Worm (Caenorhabditis elegans) whole organism, L4/young adult: ENCODE measurements around the gene lgc-9.
"Not testable (repeated sequence)": the region's sequence is repeated elsewhere in the genome, so short reads cannot be mapped to it uniquely, and the experiment has no call there.

Source experiments
- W03F9.2 ChIP-seq: fragments of 150-350 bp; optimal IDR thresholded peaks from 2 replicates; lab custom pipeline; 2014; ENCODE audit warnings: missing biosample characterization, missing genetic modification characterization
- dao-5 ChIP-seq: sonication (generic microtip); optimal IDR thresholded peaks from 2 replicates; lab custom pipeline; 2016; ENCODE audit warnings: missing genotype, missing genetic modification characterization, moderate library complexity, missing compliant biosample characterization
- him-1 ChIP-seq: sonication (generic microtip); optimal IDR thresholded peaks from 2 replicates; lab custom pipeline; 2016; ENCODE audit warnings: missing genotype, missing genetic modification reagents, missing genetic modification characterization, missing compliant biosample characterization

Gene lgc-9

DNA sequence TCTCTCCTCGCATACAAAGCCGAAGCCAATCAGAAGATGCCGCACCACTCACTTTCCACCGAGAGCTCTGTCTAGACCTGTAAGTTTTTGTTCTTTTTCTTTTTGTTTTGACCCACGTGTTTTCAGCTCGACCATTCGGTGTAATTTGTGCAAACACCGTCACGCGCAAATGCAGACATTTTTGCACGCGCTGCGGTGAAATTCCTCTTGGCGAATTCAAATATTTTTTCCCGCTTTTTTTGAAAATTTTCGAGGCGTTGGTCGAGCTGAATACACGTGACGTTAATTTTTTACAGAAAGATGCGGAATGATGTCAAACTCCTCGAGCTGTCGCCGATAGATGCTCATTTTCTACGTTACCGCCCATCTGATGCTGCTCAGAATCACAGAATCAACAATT lies 21.4 kb upstream of the lgc-9 start, which contains the start of gene C04C3.4:
TSS of gene C04C3.4 (plus strand) at position 301 of the 400 bp plus-strand sequence.
- TF ChIP-seq dao-5; him-1; W03F9.2 (tag; lab: Kevin White, UChicago): not testable (repeated sequence)

DNA sequence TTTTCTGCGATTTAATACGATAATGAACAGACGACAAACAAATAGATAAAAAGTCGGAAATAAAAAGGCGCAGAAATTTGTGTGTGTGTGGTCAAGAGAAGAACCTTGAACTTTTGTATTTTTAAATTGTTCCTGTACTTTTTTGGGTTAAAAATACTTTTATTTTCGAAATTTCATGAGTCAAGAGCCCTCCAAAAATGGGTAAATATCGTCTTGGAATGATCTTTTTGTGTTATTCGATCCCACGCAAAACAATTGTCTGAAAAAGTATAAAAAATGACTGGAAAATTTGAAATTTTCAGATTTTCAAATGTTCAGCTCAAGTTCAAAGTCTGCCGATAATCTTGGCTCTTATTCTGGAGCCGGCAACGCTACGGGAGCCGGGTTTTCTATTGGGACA lies 19.9 kb upstream of the lgc-9 start, which contains the start of gene C04C3.14:
TSS of gene C04C3.14 (plus strand) at position 301 of the 400 bp plus-strand sequence.
- TF ChIP-seq W03F9.2 (tag; lab: Kevin White, UChicago) (no peak), dao-5 (no peak), him-1 (no peak)

DNA sequence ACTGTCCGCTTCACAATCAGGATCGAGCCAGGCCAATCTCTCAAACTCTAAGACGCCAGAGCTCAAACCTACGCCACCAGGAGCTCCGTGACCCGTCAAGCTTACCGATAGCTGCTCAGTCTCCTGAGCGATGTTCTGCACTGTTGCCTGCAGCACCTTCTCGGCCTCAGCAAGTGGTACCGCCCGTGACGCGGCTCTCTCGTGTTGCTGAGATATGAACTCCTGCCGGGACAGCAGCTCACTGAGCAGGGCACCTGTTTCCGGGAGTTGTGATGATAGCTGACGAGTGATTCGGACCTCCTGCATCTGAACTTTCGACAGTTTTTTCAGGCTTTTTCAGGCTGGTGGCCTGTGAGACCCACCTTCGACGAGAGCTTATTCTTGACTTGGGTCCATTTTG lies 17.4 kb upstream of the lgc-9 start:
- TF ChIP-seq him-1 = no peak
- no peak for TF ChIP-seq W03F9.2 (tag; lab: Kevin White, UChicago)
- no peak for TF ChIP-seq dao-5

DNA sequence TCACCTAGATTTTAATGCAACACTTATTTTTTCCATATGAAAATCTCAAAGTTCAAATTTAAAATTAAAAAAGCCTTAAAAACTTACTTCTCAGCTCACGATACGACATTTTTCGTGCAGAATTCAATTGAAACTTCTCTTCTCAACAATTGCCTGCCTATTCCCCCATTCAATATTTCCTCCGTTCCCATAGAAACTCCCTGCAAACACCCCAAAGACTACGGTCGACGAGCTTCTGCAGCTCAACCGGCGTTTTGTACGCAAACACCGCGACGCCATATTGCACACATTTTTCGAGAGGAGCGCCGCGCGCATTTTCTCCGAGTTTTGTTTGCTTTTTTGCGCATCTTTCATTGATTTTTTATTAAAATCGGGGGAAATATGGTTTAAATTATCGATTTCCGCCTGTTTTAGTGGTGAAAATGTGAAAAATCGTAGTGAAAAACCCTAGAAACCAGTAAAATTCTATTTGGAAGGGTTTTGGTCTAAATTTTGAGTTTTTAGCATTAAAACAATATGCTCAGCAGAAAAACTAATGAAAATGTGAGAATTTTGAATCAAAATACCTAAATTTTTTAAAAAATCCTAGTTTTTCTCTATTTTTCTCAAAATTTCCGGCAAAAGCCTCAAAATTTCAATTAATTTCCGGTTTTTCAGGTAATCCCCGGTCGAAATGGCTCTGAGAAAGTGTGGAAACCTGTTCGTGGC lies 16.3 kb upstream of the lgc-9 start, which contains the start of the genes dyf-3 and pdhb-1:
TSS of gene dyf-3 (minus strand) at position 217 of the 708 bp plus-strand sequence.
TSS of gene pdhb-1 (plus strand) at position 658 of the 708 bp plus-strand sequence.
- TF ChIP-seq dao-5 (no peak), W03F9.2 (tag; lab: Kevin White, UChicago) (no peak), him-1 (no peak)

DNA sequence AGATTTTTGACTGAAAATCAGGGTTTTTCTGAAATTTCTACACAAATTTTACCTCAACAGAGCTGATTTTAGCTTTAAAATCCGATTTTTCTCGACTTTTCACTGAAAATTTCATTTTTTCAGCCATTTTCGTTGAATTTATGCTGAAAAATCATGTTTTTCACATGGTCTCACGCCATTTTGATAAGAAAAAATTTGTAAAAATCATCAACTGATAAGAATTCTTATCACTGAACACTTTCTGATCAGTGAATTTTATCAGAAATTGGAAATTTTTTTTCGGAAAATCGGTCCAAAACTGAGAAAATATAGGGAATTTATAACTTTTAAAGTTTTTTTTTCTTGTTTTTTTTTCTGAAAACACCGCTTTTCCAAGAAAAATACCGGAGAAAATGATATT lies 14.5 kb upstream of the lgc-9 start:
- TF ChIP-seq W03F9.2 (tag; lab: Kevin White, UChicago) (no peak), dao-5 (no peak), him-1 (no peak)

DNA sequence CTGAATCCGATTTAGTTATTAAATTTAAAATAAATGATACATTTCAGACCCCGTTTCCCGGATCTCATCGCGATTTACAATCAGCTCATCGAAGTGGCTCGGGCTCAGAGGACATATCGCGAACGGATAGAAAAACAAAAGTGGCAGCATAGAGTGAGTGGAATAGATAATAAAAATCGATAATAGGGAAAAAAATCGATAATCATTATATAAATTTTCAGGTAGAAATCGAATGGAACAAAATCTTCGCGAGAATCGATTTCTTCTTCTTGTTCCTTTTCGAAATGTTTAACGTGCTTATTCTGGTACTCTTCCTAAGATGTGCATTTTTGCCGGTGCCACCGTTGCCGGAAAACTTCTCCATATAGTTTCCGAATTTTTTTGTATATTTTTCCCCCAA lies 3.3 kb downstream of the lgc-9 start:
- TF ChIP-seq dao-5 (no peak), him-1 (no peak), W03F9.2 (tag; lab: Kevin White, UChicago) (no peak)

DNA sequence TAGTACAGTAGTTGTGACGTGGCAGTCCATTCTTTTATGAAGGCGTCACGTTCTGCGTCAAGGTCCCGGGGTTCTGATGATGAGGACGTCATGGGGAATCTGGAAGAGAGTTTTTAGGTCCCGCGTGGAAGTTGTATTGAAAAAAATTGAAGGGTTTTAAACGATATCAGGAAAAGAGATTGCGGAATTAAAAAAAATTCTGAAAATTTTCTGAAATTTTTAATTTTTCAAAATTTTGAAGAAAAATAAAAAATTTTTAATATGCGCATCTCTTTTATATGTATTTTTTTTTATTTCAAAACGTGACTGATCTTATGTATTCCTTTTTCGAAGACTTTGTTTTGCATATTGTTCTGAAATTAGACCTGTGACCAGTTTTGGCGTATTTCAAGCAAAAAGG lies 7.0 kb downstream of the lgc-9 start, which contains the start of gene C04C3.6:
TSS of gene C04C3.6 (minus strand) at position 101 of the 400 bp plus-strand sequence.
- no peak for TF ChIP-seq W03F9.2 (tag; lab: Kevin White, UChicago)
- TF ChIP-seq him-1 = no peak
- TF ChIP-seq dao-5 = no peak

DNA sequence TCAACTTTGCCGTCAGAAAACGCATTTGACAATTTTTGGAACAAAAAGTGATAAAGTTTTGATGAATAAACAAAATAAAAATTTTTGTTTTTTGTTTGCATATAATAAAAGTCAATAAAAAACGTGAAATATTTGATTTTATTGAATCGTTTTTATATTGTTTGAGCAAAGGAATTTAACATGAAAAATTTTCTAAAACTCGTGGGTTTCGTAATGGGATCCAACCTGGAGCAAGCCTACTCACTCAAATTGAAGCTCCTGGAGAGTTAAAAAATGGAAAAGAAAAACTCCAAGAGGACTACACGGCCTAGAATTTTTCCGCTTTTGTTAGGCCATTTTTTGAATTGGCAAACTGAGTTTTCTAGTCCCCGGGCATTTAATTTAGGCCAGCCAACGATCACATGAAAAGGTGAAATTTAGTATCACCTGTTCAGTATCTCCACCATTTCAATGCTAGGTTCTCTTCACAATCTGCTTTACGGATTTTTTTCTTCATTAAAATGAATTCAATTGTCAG lies 13.0 kb downstream of the lgc-9 start, which contains the start of the genes C04C3.9 and srz-60:
TSS of gene C04C3.9 (minus strand) at position 101 of the 517 bp plus-strand sequence.
TSS of gene srz-60 (plus strand) at position 467 of the 517 bp plus-strand sequence.
- no peak for TF ChIP-seq dao-5
- TF ChIP-seq him-1 = no peak
- TF ChIP-seq W03F9.2 (tag; lab: Kevin White, UChicago) = no peak

DNA sequence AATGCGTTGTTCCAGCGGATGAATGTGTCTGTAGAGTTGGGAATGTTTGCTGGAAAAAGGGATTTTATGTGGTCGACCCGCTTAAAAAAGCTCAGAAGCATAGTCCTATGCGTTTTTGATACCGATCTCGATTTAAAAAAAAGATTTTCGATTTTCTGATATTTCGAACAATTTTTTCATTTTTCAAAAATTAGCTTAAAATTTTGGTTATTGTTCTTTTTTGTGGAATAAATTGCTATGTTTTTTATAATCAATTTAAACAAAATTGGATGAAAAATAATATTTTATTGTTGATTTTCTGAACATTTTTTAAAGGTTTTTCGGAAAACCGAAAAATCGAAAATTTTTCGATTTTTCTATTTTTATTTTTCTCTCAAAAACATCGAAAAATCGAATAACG lies 17.9 kb downstream of the lgc-9 start, which contains the start of gene C04C3.7:
TSS of gene C04C3.7 (minus strand) at position 101 of the 400 bp plus-strand sequence.
- not testable (repeated sequence) for TF ChIP-seq W03F9.2 (tag; lab: Kevin White, UChicago); him-1; dao-5

DNA sequence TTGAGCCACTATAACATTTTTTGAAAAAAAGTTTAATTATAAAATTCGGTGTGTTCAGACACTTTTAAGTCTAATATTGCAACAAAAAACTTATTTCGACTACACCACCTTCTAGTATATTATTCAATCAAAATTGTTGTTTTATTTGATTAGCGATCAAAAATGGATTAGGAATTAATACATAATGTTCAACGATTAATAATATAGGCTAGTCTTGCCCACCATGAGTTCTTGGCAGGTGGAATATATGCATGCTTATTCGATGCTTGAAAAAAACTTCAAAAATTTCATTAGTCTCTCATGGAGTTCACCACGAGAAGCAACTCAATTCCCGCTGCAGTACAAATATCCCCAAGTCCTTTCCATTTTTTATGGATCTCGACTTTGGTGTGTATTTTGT lies 20.5 kb downstream of the lgc-9 start, which contains the start of gene srz-32:
TSS of gene srz-32 (plus strand) at position 301 of the 400 bp plus-strand sequence.
- TF ChIP-seq him-1 (no peak), W03F9.2 (tag; lab: Kevin White, UChicago) (no peak), dao-5 (no peak)

DNA sequence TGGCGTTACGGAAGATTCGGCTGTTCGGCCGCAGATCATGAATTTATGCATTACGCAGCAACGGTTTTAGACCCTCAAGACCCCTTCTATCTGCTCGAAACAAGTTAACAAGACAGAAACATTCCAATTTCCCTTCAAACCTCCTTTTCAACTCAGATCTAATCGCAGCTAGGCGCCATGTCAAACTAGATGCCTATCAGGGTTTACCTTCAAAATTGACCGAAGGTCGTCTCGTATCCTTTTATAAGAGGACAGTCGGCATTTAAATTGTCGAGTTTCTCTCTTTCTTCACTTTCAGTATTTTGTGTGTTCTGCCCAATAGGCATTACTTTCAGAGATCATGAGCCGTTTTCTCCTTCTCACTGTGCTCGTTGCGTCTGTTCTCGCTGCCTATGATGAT lies 22.5 kb downstream of the lgc-9 start, which contains the start of gene grd-13:
TSS of gene grd-13 (plus strand) at position 291 of the 400 bp plus-strand sequence.
- no peak for TF ChIP-seq W03F9.2 (tag; lab: Kevin White, UChicago)
- no peak for TF ChIP-seq him-1
- TF ChIP-seq dao-5 = no peak

DNA sequence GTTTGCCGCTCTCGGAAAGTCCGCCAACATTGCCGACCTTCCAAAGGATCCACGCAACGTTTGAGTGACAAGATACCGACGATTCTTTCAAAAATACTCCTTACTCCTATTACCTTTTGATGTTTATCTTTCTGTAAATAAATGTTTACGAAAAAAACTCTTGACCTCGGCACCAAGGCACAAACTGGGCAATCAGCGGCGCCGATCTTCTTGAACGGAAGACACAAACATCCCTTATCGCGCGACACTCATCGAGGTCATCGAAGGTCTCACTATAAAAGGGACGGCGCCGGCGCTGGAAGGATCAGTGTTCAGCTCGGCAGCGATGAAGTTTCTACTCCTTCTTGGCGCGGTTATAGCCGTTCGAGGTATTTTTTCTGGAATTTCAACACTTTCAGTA lies 23.9 kb downstream of the lgc-9 start, which contains the start of gene grd-3:
TSS of gene grd-3 (plus strand) at position 302 of the 400 bp plus-strand sequence.
- TF ChIP-seq him-1 = no peak
- no peak for TF ChIP-seq W03F9.2 (tag; lab: Kevin White, UChicago)
- no peak for TF ChIP-seq dao-5

DNA sequence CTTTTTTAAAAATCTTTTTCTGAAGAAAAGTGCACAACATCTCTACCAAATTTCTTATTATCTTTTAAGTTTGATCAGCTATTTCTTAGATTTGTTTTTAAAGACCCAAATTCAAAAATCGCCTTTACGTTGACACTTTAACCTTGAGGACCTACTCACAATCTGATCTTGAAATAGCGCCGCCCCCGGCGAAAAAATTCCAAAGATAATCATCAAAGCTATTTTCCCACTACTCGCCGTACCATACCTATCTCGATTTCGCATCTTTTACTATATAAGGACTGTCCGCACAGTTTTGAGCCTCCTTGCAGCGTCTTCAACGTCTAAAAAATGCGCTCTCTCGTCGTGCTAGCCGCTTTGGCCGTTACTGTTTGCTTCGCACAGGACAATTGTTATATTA lies 25.4 kb downstream of the lgc-9 start, which contains the start of gene grd-10:
TSS of gene grd-10 (plus strand) at position 208 of the 400 bp plus-strand sequence.
- TF ChIP-seq W03F9.2 (tag; lab: Kevin White, UChicago) = no peak

DNA sequence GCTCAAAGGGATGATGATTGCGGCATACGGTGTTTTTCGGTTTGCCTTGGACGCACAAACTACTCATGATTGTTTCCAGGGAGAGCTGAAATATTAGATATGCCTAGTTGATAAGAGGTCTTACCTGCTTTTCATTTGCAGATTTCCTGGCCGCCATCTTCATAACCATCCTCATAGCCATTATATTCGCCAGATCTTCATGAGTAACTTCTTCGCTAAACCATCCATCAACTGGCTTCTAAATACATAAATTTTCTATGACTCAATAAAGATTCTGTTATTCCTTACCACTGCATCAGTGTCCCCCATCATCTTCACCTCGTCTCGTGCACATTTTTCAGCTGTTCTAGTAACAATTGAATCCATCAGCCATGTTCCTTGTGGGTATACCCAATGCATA lies 27.0 kb downstream of the lgc-9 start:
- TF ChIP-seq him-1 (no peak), W03F9.2 (tag; lab: Kevin White, UChicago) (no peak), dao-5 (no peak)

DNA sequence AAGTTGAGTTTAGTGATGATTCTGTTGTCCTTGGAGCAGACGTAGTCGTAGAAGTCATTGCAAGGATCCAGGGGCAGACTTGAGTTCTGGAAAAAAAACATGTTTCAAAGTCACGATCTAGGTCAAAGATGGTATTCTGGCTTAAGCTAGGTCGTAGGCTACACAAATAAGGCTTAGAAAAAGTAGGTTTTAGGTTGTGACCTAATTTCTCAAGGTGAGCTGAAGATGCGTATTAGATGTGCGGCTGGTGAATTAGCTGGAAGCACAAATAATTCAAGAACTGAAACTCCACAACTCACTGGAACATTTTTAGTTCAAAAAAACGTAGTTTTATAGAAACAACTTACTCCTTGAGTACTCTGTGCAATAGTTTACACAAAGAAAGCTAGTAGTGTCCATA lies 28.6 kb downstream of the lgc-9 start, which contains the start of gene F09D12.2:
TSS of gene F09D12.2 (minus strand) at position 101 of the 400 bp plus-strand sequence.
- no peak for TF ChIP-seq him-1
- no peak for TF ChIP-seq W03F9.2 (tag; lab: Kevin White, UChicago)
- TF ChIP-seq dao-5 = no peak
